Fruit fly (Drosophila melanogaster) whole organism, embryonic: Measurements from ENCODE around the gene Hs2st.

Source experiments
- ATbp ChIP-seq: fragments of 200-800 bp; sonication (Bioruptor generic); optimal IDR thresholded peaks from 2 replicates; lab custom pipeline; 2017; ENCODE audit warnings: missing biosample characterization, mild to moderate bottlenecking, missing genetic modification characterization, missing genetic modification reagents
- Atf-2 ChIP-seq: fragments of 200-800 bp; sonication (Bioruptor generic); optimal IDR thresholded peaks from 2 replicates; lab custom pipeline; 2016; ENCODE audit warnings: missing biosample characterization, missing genetic modification characterization
- Bteb2 ChIP-seq: fragments of 200-800 bp; sonication (Bioruptor generic); optimal IDR thresholded peaks from 2 replicates; lab custom pipeline; 2016; ENCODE audit warnings: missing biosample characterization, missing genetic modification characterization
- CG11695 ChIP-seq: fragments of 200-800 bp; sonication (Bioruptor generic); IDR thresholded peaks from 3 replicates; pipeline ENCODE4 v1.3.6; 2022; ENCODE audit warnings: missing biosample characterization, missing genetic modification characterization
- CG12071 ChIP-seq: fragments of 200-800 bp; sonication (Bioruptor generic); optimal IDR thresholded peaks from 3 replicates; lab custom pipeline; 2018; ENCODE audit warnings: missing biosample characterization, mild to moderate bottlenecking, missing genetic modification characterization
- CG12299 ChIP-seq: fragments of 200-800 bp; sonication (Bioruptor generic); optimal IDR thresholded peaks from 2 replicates; lab custom pipeline; 2018; ENCODE audit warnings: missing biosample characterization, mild to moderate bottlenecking, missing genetic modification characterization
- CG12659 ChIP-seq: fragments of 200-800 bp; sonication (Bioruptor generic); optimal IDR thresholded peaks from 3 replicates; lab custom pipeline; 2017; ENCODE audit warnings: mild to moderate bottlenecking, missing biosample characterization, missing genetic modification reagents, missing genetic modification characterization
- CG12942 ChIP-seq: fragments of 200-800 bp; sonication (Bioruptor generic); optimal IDR thresholded peaks from 3 replicates; lab custom pipeline; 2016; ENCODE audit warnings: missing biosample characterization, missing genetic modification characterization
- CG13296 ChIP-seq: fragments of 200-800 bp; sonication (Bioruptor generic); optimal IDR thresholded peaks from 3 replicates; lab custom pipeline; 2018; ENCODE audit warnings: missing biosample characterization, mild to moderate bottlenecking, missing genetic modification characterization
- CG14014 ChIP-seq: fragments of 200-800 bp; sonication (Bioruptor generic); IDR thresholded peaks from 2 replicates; pipeline ENCODE4 v1.3.6; 2022; ENCODE audit warnings: missing biosample characterization, missing genetic modification characterization
- CG14667 ChIP-seq: fragments of 200-800 bp; sonication (Bioruptor generic); IDR thresholded peaks from 2 replicates; pipeline ENCODE4 v1.3.6; 2022; ENCODE audit warnings: missing biosample characterization, missing genetic modification characterization
- CG15696 ChIP-seq: fragments of 200-800 bp; sonication (Bioruptor generic); optimal IDR thresholded peaks from 2 replicates; lab custom pipeline; 2019; ENCODE audit warnings: missing biosample characterization, mild to moderate bottlenecking, missing genetic modification characterization, moderate library complexity
- CG3163 ChIP-seq: fragments of 200-800 bp; sonication (Bioruptor generic); optimal IDR thresholded peaks from 3 replicates; lab custom pipeline; 2016; ENCODE audit warnings: missing biosample characterization, missing genetic modification characterization
- CG34224 ChIP-seq: fragments of 200-800 bp; sonication (Bioruptor generic); IDR thresholded peaks from 3 replicates; pipeline ENCODE4 v1.3.6; 2022; ENCODE audit warnings: missing biosample characterization, missing genetic modification characterization; ENCODE audit not compliant: partially characterized antibody
- CG4707 ChIP-seq: fragments of 200-800 bp; sonication (Bioruptor generic); optimal IDR thresholded peaks from 2 replicates; lab custom pipeline; 2018; ENCODE audit warnings: missing biosample characterization, mild to moderate bottlenecking, missing genetic modification characterization, moderate library complexity
- CG6689 ChIP-seq: fragments of 200-800 bp; sonication (Bioruptor generic); IDR thresholded peaks from 2 replicates; pipeline ENCODE4 v1.3.6; 2022; ENCODE audit warnings: missing biosample characterization, missing genetic modification characterization
- CG6813 ChIP-seq: fragments of 200-800 bp; sonication (Bioruptor generic); optimal IDR thresholded peaks from 2 replicates; lab custom pipeline; 2017; ENCODE audit warnings: missing biosample characterization, missing genetic modification characterization, mild to moderate bottlenecking, moderate library complexity, missing genetic modification reagents
- CG7271 ChIP-seq: fragments of 200-800 bp; sonication (Bioruptor generic); optimal IDR thresholded peaks from 2 replicates; lab custom pipeline; 2018; ENCODE audit warnings: missing biosample characterization, mild to moderate bottlenecking, missing genetic modification characterization, moderate library complexity
- CG7839 ChIP-seq: fragments of 200-800 bp; sonication (Bioruptor generic); optimal IDR thresholded peaks from 3 replicates; lab custom pipeline; 2018; ENCODE audit warnings: missing biosample characterization, mild to moderate bottlenecking, missing genetic modification characterization, moderate library complexity
- CG8089 ChIP-seq: fragments of 200-800 bp; sonication (Bioruptor generic); optimal IDR thresholded peaks from 3 replicates; lab custom pipeline; 2016; ENCODE audit warnings: missing biosample characterization, missing genetic modification characterization
- Dp ChIP-seq: fragments of 200-800 bp; sonication (Bioruptor generic); optimal IDR thresholded peaks from 2 replicates; lab custom pipeline; 2018; ENCODE audit warnings: missing biosample characterization, mild to moderate bottlenecking, missing genetic modification characterization, moderate library complexity
- Fer1 ChIP-seq: fragments of 200-800 bp; sonication (Bioruptor generic); optimal IDR thresholded peaks from 2 replicates; lab custom pipeline; 2017; ENCODE audit warnings: missing biosample characterization, mild to moderate bottlenecking, missing genetic modification characterization
- HLHmδ ChIP-seq: fragments of 200-800 bp; sonication (Bioruptor generic); optimal IDR thresholded peaks from 2 replicates; lab custom pipeline; 2018; ENCODE audit warnings: missing biosample characterization, mild to moderate bottlenecking, missing genetic modification characterization, moderate library complexity
- HmgD ChIP-seq: fragments of 200-800 bp; sonication (Bioruptor generic); optimal IDR thresholded peaks from 3 replicates; lab custom pipeline; 2016; ENCODE audit warnings: missing biosample characterization, missing genetic modification characterization
- HmgZ ChIP-seq: fragments of 200-800 bp; sonication (Bioruptor generic); optimal IDR thresholded peaks from 2 replicates; lab custom pipeline; 2018; ENCODE audit warnings: missing biosample characterization, mild to moderate bottlenecking, missing genetic modification characterization
- Kr ChIP-seq: fragments of 200-800 bp; sonication (Bioruptor generic); optimal IDR thresholded peaks from 2 replicates; lab custom pipeline; 2017; ENCODE audit warnings: missing biosample characterization, mild to moderate bottlenecking, missing genetic modification characterization
- Max ChIP-seq: fragments of 200-800 bp; sonication (Bioruptor generic); optimal IDR thresholded peaks from 2 replicates; lab custom pipeline; 2016; ENCODE audit warnings: missing biosample characterization, mild to moderate bottlenecking, missing genetic modification characterization
- NC2β ChIP-seq: fragments of 200-800 bp; sonication (Bioruptor generic); optimal IDR thresholded peaks from 2 replicates; lab custom pipeline; 2016; ENCODE audit warnings: missing biosample characterization, missing genetic modification characterization
- Stat92E ChIP-seq, 3 experiments: fragments of >200 bp in 2 of 3; fragments of 200-800 bp in 1 of 3; sonication (Bioruptor generic) in 1 of 3; optimal IDR thresholded peaks; 2 replicates each; lab custom pipeline; 2017 to 2019; ENCODE audit warnings: missing biosample characterization in 3 of 3, missing genetic modification characterization in 3 of 3, mild to moderate bottlenecking in 1 of 3, moderate library complexity in 1 of 3
- TFAM ChIP-seq: fragments of 200-800 bp; sonication (Bioruptor generic); optimal IDR thresholded peaks from 2 replicates; lab custom pipeline; 2017; ENCODE audit warnings: missing biosample characterization, missing genetic modification characterization, inconsistent platforms
- cg ChIP-seq: fragments of 200-800 bp; sonication (Bioruptor generic); optimal IDR thresholded peaks from 3 replicates; lab custom pipeline; 2019; ENCODE audit warnings: missing biosample characterization, mild to moderate bottlenecking, missing genetic modification characterization, moderate library complexity
- cwo ChIP-seq: fragments of 200-800 bp; sonication (Bioruptor generic); optimal IDR thresholded peaks from 3 replicates; lab custom pipeline; 2017; ENCODE audit warnings: missing biosample characterization, missing genetic modification characterization, mild to moderate bottlenecking, moderate library complexity, missing genetic modification reagents
- ems ChIP-seq: fragments of 200-800 bp; sonication (Bioruptor generic); optimal IDR thresholded peaks from 3 replicates; lab custom pipeline; 2016; ENCODE audit warnings: missing biosample characterization, missing genetic modification characterization
- fd102C ChIP-seq: fragments of 200-800 bp; sonication (Bioruptor generic); optimal IDR thresholded peaks from 2 replicates; lab custom pipeline; 2018; ENCODE audit warnings: missing biosample characterization, mild to moderate bottlenecking, missing genetic modification characterization, moderate library complexity
- gsb ChIP-seq: fragments of 200-800 bp; sonication (Bioruptor generic); IDR thresholded peaks from 2 replicates; pipeline ENCODE4 v1.3.6; 2022; ENCODE audit warnings: missing biosample characterization, missing genetic modification characterization
- ind ChIP-seq: fragments of 200-800 bp; sonication (Bioruptor generic); optimal IDR thresholded peaks from 3 replicates; lab custom pipeline; 2016; ENCODE audit warnings: missing biosample characterization, missing genetic modification characterization
- kah ChIP-seq: fragments of 200-800 bp; sonication (Bioruptor generic); optimal IDR thresholded peaks from 2 replicates; lab custom pipeline; 2018; ENCODE audit warnings: missing biosample characterization, mild to moderate bottlenecking, missing genetic modification characterization
- kni ChIP-seq: fragments of 200-800 bp; sonication (Bioruptor generic); optimal IDR thresholded peaks from 3 replicates; lab custom pipeline; 2017; ENCODE audit warnings: mild to moderate bottlenecking, missing biosample characterization, missing genetic modification reagents, missing genetic modification characterization
- knrl ChIP-seq: fragments of 200-800 bp; sonication (Bioruptor generic); IDR thresholded peaks from 3 replicates; pipeline ENCODE4 v1.3.6; 2022; ENCODE audit warnings: missing biosample characterization, missing genetic modification characterization; ENCODE audit not compliant: partially characterized antibody
- mirr ChIP-seq: fragments of 200-800 bp; sonication (Bioruptor generic); optimal IDR thresholded peaks from 3 replicates; lab custom pipeline; 2018; ENCODE audit warnings: missing biosample characterization, mild to moderate bottlenecking, missing genetic modification characterization
- mld ChIP-seq: fragments of 200-800 bp; sonication (Bioruptor generic); IDR thresholded peaks from 3 replicates; pipeline ENCODE4 v1.3.6; 2022; ENCODE audit warnings: missing biosample characterization, missing genetic modification characterization; ENCODE audit not compliant: partially characterized antibody
- org-1 ChIP-seq: fragments of 200-800 bp; sonication (Bioruptor generic); optimal IDR thresholded peaks from 2 replicates; lab custom pipeline; 2017; ENCODE audit warnings: missing biosample characterization, missing genetic modification characterization
- peb ChIP-seq: fragments of 200-800 bp; sonication (Bioruptor generic); IDR thresholded peaks from 2 replicates; pipeline ENCODE4 v1.3.6; 2022; ENCODE audit warnings: missing biosample characterization, missing genetic modification characterization
- pho ChIP-seq: fragments of 200-800 bp; sonication (Bioruptor generic); optimal IDR thresholded peaks from 2 replicates; lab custom pipeline; 2016; ENCODE audit warnings: missing biosample characterization, missing genetic modification characterization
- pita ChIP-seq: fragments of 200-800 bp; sonication (Bioruptor generic); optimal IDR thresholded peaks from 2 replicates; lab custom pipeline; 2017; ENCODE audit warnings: missing biosample characterization, mild to moderate bottlenecking, missing genetic modification characterization
- schlank ChIP-seq: fragments of 200-800 bp; sonication (Bioruptor generic); optimal IDR thresholded peaks from 2 replicates; lab custom pipeline; 2018; ENCODE audit warnings: missing biosample characterization, mild to moderate bottlenecking, missing genetic modification characterization
- sima ChIP-seq: fragments of 200-800 bp; sonication (Bioruptor generic); optimal IDR thresholded peaks from 2 replicates; lab custom pipeline; 2016; ENCODE audit warnings: missing biosample characterization, missing genetic modification characterization
- sisA ChIP-seq: fragments of 200-800 bp; sonication (Bioruptor generic); IDR thresholded peaks from 2 replicates; pipeline ENCODE4 v1.3.6; 2022; ENCODE audit warnings: missing biosample characterization, missing genetic modification characterization
- so ChIP-seq: fragments of 200-800 bp; sonication (Bioruptor generic); IDR thresholded peaks from 3 replicates; pipeline ENCODE4 v1.3.6; 2022; ENCODE audit warnings: missing biosample characterization, missing genetic modification characterization
- stwl ChIP-seq: fragments of 200-800 bp; sonication (Bioruptor generic); optimal IDR thresholded peaks from 3 replicates; lab custom pipeline; 2018; ENCODE audit warnings: missing biosample characterization, mild to moderate bottlenecking, missing genetic modification characterization, moderate library complexity
- yki ChIP-seq: fragments of >200 bp; optimal IDR thresholded peaks from 3 replicates; lab custom pipeline; 2018

Hs2st gene

dm6 chr2L:19434260-19434659 lies 10.3 kb downstream of the Hs2st start (continued):
- TF ChIP-seq Bteb2 (no peak), CG12299 (peak; percentile 22), sisA (no peak), schlank (tag; lab: Kevin White, UChicago) (no peak), Max (peak; percentile 20), CG6689 (GFP tag; lab: Robert Waterston, UW) (no peak), NC2β (peak; percentile 15), Stat92E (GFP tag; optimal IDR thresholded peaks at IDR 0.05; lab: Kevin White, UChicago) (no peak), kah (peak; percentile 55), Kr (GFP tag; lab: Kevin White, UChicago) (peak; percentile 87), CG12659 (GFP tag; lab: Kevin White, UChicago) (peak; percentile 2), fd102C (GFP tag; lab: Kevin White, UChicago) (peak; percentile 79), ems (no peak), CG15696 (tag; lab: Kevin White, UChicago) (peak; percentile 88), so (no peak), CG6813 (GFP tag; lab: Kevin White, UChicago) (peak; percentile 88), kni (GFP tag; lab: Kevin White, UChicago) (peak; percentile 52), peb (GFP tag; lab: Robert Waterston, UW) (no peak), HmgD (GFP tag; lab: Kevin White, UChicago) (no peak), pita (no peak), CG13296 (GFP tag; lab: Kevin White, UChicago) (peak; percentile 78), mld (no peak), cg (GFP tag; lab: Kevin White, UChicago) (no peak), CG14667 (GFP tag; lab: Robert Waterston, UW) (no peak), Fer1 (peak; percentile 70), yki (lab: Kevin White, UChicago) (no peak), HLHmδ (peak; percentile 73), knrl (GFP tag; lab: Robert Waterston, UW) (no peak), stwl (tag; lab: Kevin White, UChicago) (peak; percentile 13), mirr (peak; percentile 72), CG4707 (GFP tag; lab: Kevin White, UChicago) (peak; percentile 38), ATbp (GFP tag; lab: Kevin White, UChicago) (peak; percentile 87), CG7271 (no peak), pho (GFP tag; lab: Kevin White, UChicago) (no peak), HmgZ (tag; lab: Kevin White, UChicago) (peak; percentile 2), org-1 (peak; percentile 46), CG34224 (GFP tag; lab: Robert Waterston, UW) (no peak), gsb (GFP tag; lab: Robert Waterston, UW) (no peak), Atf-2 (no peak), ind (no peak), CG12071 (GFP tag; lab: Kevin White, UChicago) (peak; percentile 73), CG7839 (peak; percentile 18), CG8089 (GFP tag; lab: Kevin White, UChicago) (no peak), CG12942 (GFP tag; lab: Kevin White, UChicago) (peak; percentile 8), Dp (no peak), CG11695 (GFP tag; lab: Robert Waterston, UW) (peak; percentile 36; the same call in 1 of the 3 replicates), cwo (GFP tag; lab: Kevin White, UChicago) (no peak), sima (no peak), CG14014 (GFP tag; lab: Robert Waterston, UW) (no peak), CG3163 (GFP tag; lab: Kevin White, UChicago) (no peak), TFAM (GFP tag; lab: Kevin White, UChicago) (peak; percentile 10)
